Worm (Caenorhabditis elegans) whole organism, late embryonic: ENCODE data around the gene cbs-1.

Experiments used
- C38D4.7 ChIP-seq: fragments of 200-800 bp; sonication (Bioruptor generic); optimal IDR thresholded peaks from 2 replicates; lab custom pipeline; 2018; ENCODE audit warnings: mild to moderate bottlenecking, missing genetic modification characterization, moderate library complexity, missing compliant biosample characterization
- F13H6.1 ChIP-seq: sonication (generic microtip); optimal IDR thresholded peaks from 2 replicates; lab custom pipeline; 2016; ENCODE audit warnings: missing genetic modification characterization, missing compliant biosample characterization
- K09A11.1 ChIP-seq: sonication (generic microtip); optimal IDR thresholded peaks from 2 replicates; lab custom pipeline; 2017; ENCODE audit warnings: antibody characterized with exemption, mild to moderate bottlenecking, missing genetic modification characterization, missing compliant biosample characterization; ENCODE audit not compliant: insufficient read depth
- T23F11.4 ChIP-seq: fragments of 200-800 bp; sonication (Bioruptor generic); optimal IDR thresholded peaks from 2 replicates; lab custom pipeline; 2018; ENCODE audit warnings: mild to moderate bottlenecking, missing genetic modification characterization, missing compliant biosample characterization
- Y22D7AL.16 ChIP-seq: sonication (generic microtip); optimal IDR thresholded peaks from 2 replicates; lab custom pipeline; 2016; ENCODE audit warnings: missing genetic modification characterization, missing compliant biosample characterization
- ama-1 ChIP-seq: fragments of 150-350 bp; optimal IDR thresholded peaks from 2 replicates; lab custom pipeline; 2014
- ceh-30 ChIP-seq: fragments of 150-350 bp; optimal IDR thresholded peaks from 2 replicates; lab custom pipeline; 2014; ENCODE audit warnings: missing biosample characterization, missing genetic modification characterization
- ceh-34 ChIP-seq: sonication (generic microtip); optimal IDR thresholded peaks from 2 replicates; lab custom pipeline; 2016; ENCODE audit warnings: mild to moderate bottlenecking, missing genetic modification characterization, missing compliant biosample characterization
- ceh-45 ChIP-seq: fragments of 200-800 bp; sonication (Bioruptor generic); IDR thresholded peaks from 2 replicates; pipeline ENCODE4 v1.3.6; 2022; ENCODE audit warnings: missing genetic modification reagents, missing genetic modification characterization, missing compliant biosample characterization
- elt-2 ChIP-seq: sonication (generic microtip); optimal IDR thresholded peaks from 2 replicates; lab custom pipeline; 2016; ENCODE audit warnings: missing genetic modification reagents, missing genetic modification characterization, missing compliant biosample characterization
- ets-4 ChIP-seq: sonication (generic microtip); optimal IDR thresholded peaks from 2 replicates; lab custom pipeline; 2016; ENCODE audit warnings: missing genetic modification characterization, missing compliant biosample characterization
- eyg-1 ChIP-seq: sonication (generic microtip); optimal IDR thresholded peaks from 2 replicates; lab custom pipeline; 2016; ENCODE audit warnings: missing genotype, missing genetic modification characterization, missing compliant biosample characterization
- fkh-10 ChIP-seq: fragments of 150-350 bp; optimal IDR thresholded peaks from 2 replicates; lab custom pipeline; 2014; ENCODE audit warnings: missing biosample characterization, missing genetic modification reagents, missing genetic modification characterization
- fkh-6 ChIP-seq: sonication (generic microtip); optimal IDR thresholded peaks from 2 replicates; lab custom pipeline; 2016; ENCODE audit warnings: missing genetic modification characterization, missing compliant biosample characterization
- hlh-13 ChIP-seq: fragments of 200-800 bp; sonication (Bioruptor generic); optimal IDR thresholded peaks from 2 replicates; lab custom pipeline; 2018; ENCODE audit warnings: mild to moderate bottlenecking, missing genetic modification characterization, missing compliant biosample characterization
- hlh-30 ChIP-seq: sonication (generic microtip); optimal IDR thresholded peaks from 2 replicates; lab custom pipeline; 2017; ENCODE audit warnings: antibody characterized with exemption, missing genetic modification characterization, missing compliant biosample characterization; ENCODE audit not compliant: insufficient read depth
- lin-11 ChIP-seq: fragments of 200-800 bp; sonication (Bioruptor generic); optimal IDR thresholded peaks from 2 replicates; lab custom pipeline; 2018; ENCODE audit warnings: mild to moderate bottlenecking, missing genetic modification characterization, missing compliant biosample characterization
- mec-3 ChIP-seq: sonication (generic microtip); optimal IDR thresholded peaks from 2 replicates; lab custom pipeline; 2016; ENCODE audit warnings: borderline replicate concordance, missing genetic modification characterization, missing compliant biosample characterization
- nhr-11 ChIP-seq: fragments of 150-350 bp; optimal IDR thresholded peaks from 2 replicates; lab custom pipeline; 2014; ENCODE audit warnings: missing biosample characterization, missing genetic modification characterization
- nhr-232 ChIP-seq: sonication (generic microtip); optimal IDR thresholded peaks from 2 replicates; lab custom pipeline; 2016; ENCODE audit warnings: missing genetic modification characterization, missing compliant biosample characterization
- odd-2 ChIP-seq: sonication (generic microtip); optimal IDR thresholded peaks from 2 replicates; lab custom pipeline; 2017; ENCODE audit warnings: antibody characterized with exemption, mild to moderate bottlenecking, missing genetic modification characterization, missing compliant biosample characterization
- pat-9 ChIP-seq: fragments of 200-800 bp; sonication (Bioruptor generic); optimal IDR thresholded peaks from 2 replicates; lab custom pipeline; 2018; ENCODE audit warnings: mild to moderate bottlenecking, missing genetic modification characterization, moderate library complexity, missing compliant biosample characterization
- pha-2 ChIP-seq: sonication (generic microtip); optimal IDR thresholded peaks from 2 replicates; lab custom pipeline; 2017; ENCODE audit warnings: mild to moderate bottlenecking, missing genetic modification characterization, missing compliant biosample characterization
- pqm-1 ChIP-seq: sonication (generic microtip); optimal IDR thresholded peaks from 2 replicates; lab custom pipeline; 2016; ENCODE audit warnings: missing genetic modification characterization, missing compliant biosample characterization
- pros-1 ChIP-seq: fragments of 150-350 bp; optimal IDR thresholded peaks from 2 replicates; lab custom pipeline; 2014; ENCODE audit warnings: missing biosample characterization, missing genetic modification reagents, missing genetic modification characterization
- ref-2 ChIP-seq: sonication (generic microtip); optimal IDR thresholded peaks from 2 replicates; lab custom pipeline; 2016; ENCODE audit warnings: missing genetic modification characterization, missing compliant biosample characterization
- tbx-2 ChIP-seq: sonication (generic microtip); optimal IDR thresholded peaks from 2 replicates; lab custom pipeline; 2016; ENCODE audit warnings: missing genetic modification characterization, missing compliant biosample characterization
- unc-86 ChIP-seq: sonication (generic microtip); optimal IDR thresholded peaks from 2 replicates; lab custom pipeline; 2016; ENCODE audit warnings: missing genetic modification characterization, missing compliant biosample characterization
- ztf-16 ChIP-seq: sonication (generic microtip); optimal IDR thresholded peaks from 2 replicates; lab custom pipeline; 2017; ENCODE audit warnings: missing genetic modification characterization, missing compliant biosample characterization

Gene cbs-1

DNA sequence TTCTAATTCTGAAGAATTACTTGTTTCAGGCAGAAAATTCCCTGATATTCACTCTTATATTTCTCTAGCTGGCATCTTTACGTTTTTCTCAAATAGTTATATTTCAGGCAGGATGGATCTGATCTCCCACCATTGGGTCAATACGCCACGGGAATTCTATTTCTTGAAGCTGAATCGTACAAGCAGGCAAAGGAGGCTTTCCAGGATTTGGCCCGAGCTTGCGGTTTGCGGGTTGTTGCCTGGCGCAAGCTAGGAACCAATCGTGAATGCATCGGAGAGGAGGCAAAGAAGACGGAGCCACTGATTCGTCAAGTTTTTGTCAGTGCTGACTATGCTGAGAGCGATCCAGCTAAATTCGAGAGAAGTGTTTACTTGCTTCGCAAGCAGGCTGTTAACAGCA is 31.0 kb downstream of the cbs-1 start:
- TF ChIP-seq elt-2 (tag; lab: Kevin White, UChicago) (no peak), ets-4 (tag; lab: Kevin White, UChicago) (no peak), nhr-232 (no peak), nhr-11 (tag; lab: Kevin White, UChicago) (no peak), ceh-30 (tag; lab: Kevin White, UChicago) (no peak), ceh-45 (GFP tag; lab: Robert Waterston, UW) (no peak), eyg-1 (tag; lab: Kevin White, UChicago) (no peak), unc-86 (no peak), hlh-30 (tag; lab: Kevin White, UChicago) (no peak)

DNA sequence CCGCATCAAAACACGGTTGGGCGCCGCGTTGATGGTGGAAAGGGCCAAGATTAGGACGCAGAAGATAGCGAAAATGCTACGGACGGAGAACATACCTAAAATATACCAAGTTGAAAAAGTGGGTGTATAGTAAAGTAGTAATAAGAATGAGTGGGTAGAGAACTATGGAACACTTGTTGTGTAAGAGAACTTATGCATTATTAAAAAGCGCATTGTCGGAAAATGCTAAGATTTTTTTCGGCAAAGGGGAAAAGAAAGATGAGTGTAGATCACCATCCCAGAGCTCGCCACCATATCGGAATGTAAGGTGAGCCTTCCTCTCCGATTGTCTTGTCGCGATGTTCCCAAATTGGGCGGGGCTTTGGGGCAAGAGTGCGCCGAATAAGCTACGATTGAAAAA is 33.8 kb downstream of the cbs-1 start, which contains the start of gene flp-28:
flp-28 (minus strand) TSS at position 101 of the 400 bp plus-strand sequence.
- TF ChIP-seq nhr-232 = no peak
- TF ChIP-seq, all 69 proteins: peak for 0

DNA sequence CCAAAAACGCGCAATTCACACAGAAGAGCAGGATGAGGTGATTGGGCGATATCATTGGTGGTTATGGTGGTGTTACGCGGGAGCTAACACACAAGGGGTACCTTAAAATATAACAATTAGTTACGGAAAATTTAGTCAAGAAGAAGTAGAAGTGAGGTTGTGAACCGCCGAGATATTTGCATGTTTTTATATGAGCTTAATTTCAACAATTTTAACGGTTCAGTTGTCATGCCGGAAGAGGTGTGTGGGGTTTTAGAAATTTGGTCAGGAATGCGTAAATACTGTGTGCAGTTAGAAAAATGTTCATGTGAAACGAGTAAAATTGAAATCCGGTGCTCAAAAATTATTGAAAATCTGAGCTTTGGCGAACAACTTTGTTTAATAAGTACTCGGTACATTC is 38.8 kb downstream of the cbs-1 start, which contains the start of gene flp-3:
flp-3 (minus strand) TSS at position 101 of the 400 bp plus-strand sequence.
- TF ChIP-seq nhr-11 (tag; lab: Kevin White, UChicago) (no peak), ceh-34 (tag; lab: Kevin White, UChicago) (no peak), ceh-30 (tag; lab: Kevin White, UChicago) (no peak), K09A11.1 (tag; lab: Kevin White, UChicago) (no peak), ref-2 (tag; lab: Kevin White, UChicago) (no peak), pros-1 (no peak), pha-2 (no peak), elt-2 (tag; lab: Kevin White, UChicago) (no peak), tbx-2 (tag; lab: Kevin White, UChicago) (no peak), ama-1 (no peak), F13H6.1 (tag; lab: Kevin White, UChicago) (no peak), lin-11 (tag; lab: Kevin White, UChicago) (no peak), pqm-1 (tag; lab: Kevin White, UChicago) (no peak), fkh-6 (tag; lab: Kevin White, UChicago) (no peak)
- TF ChIP-seq, all 69 proteins: peak for 0

DNA sequence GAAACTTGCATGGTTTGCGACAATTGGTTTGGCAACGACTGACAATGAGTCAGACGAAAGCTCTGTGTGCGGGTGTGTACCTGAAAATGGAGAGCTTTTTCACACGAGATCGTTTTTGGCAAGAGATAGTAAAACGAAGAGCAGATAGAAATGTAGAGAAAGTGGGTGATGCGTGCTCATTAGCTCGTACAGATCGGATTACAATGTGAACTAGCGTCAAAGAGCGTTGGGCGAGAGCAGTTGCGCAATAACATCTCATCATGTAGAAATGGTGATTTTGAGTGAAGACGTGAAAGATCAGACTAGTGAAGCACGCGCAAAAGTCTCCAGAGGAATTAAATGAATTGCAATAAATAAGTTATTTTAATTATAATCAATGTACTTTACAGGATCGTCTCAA is 41.1 kb downstream of the cbs-1 start, which contains the start of gene flp-2:
flp-2 (minus strand) TSS at position 101 of the 400 bp plus-strand sequence.
- TF ChIP-seq fkh-10 (GFP tag; lab: Kevin White, UChicago) (no peak), ztf-16 (tag; lab: Kevin White, UChicago) (no peak), odd-2 (no peak), mec-3 (tag; lab: Kevin White, UChicago) (no peak), C38D4.7 (no peak), Y22D7AL.16 (tag; lab: Kevin White, UChicago) (no peak), pat-9 (no peak), T23F11.4 (GFP tag; lab: Kevin White, UChicago) (no peak), elt-2 (tag; lab: Kevin White, UChicago) (no peak), hlh-13 (no peak)
